Worm (Caenorhabditis elegans) whole organism, late embryonic: ENCODE results near the gene nhr-30.

ENCODE experiments used
- gmeb-2 ChIP-seq: sonication (generic microtip); optimal IDR thresholded peaks from 2 replicates; lab custom pipeline; 2016; ENCODE audit warnings: missing genetic modification characterization, inconsistent platforms, missing compliant biosample characterization
- mec-3 ChIP-seq: sonication (generic microtip); optimal IDR thresholded peaks from 2 replicates; lab custom pipeline; 2016; ENCODE audit warnings: borderline replicate concordance, missing genetic modification characterization, missing compliant biosample characterization
- sdc-2 ChIP-seq: sonication (generic microtip); optimal IDR thresholded peaks from 2 replicates; lab custom pipeline; 2016; ENCODE audit warnings: missing genotype, missing genetic modification characterization, missing compliant biosample characterization

DNA sequence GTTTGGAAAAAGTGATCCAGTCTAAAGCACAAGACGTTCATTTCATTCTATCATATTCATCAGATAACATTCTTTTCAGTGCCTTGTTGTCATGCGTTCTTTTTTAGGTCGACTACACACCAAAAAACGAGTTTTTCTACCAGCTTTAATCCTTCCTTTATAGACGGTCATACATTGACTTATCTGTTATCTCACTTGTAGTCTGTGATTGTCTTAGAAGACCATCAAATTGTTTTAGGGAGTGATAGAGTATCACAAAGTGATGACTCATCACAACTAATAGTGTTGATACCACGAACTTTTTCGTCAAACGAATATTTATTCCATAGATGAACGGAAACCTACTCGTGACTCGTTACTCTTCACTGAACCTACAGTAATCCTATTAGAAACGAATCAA, 40.9 kb downstream of the nhr-30 start:
- TF ChIP-seq gmeb-2 (no peak), sdc-2 (tag; lab: Kevin White, UChicago) (no peak), mec-3 (no peak)
